Worm (Caenorhabditis elegans) whole organism, early embryonic: ENCODE results near the gene T15B7.8.

Experiments used
- B0310.2 ChIP-seq: sonication (generic microtip); optimal IDR thresholded peaks from 2 replicates; lab custom pipeline; 2016; ENCODE audit warnings: mild to moderate bottlenecking, missing genetic modification characterization, missing compliant biosample characterization
- ama-1 ChIP-seq: fragments of 150-350 bp; optimal IDR thresholded peaks from 2 replicates; lab custom pipeline; 2014
- ceh-13 ChIP-seq: fragments of 200-800 bp; sonication (Bioruptor generic); optimal IDR thresholded peaks from 2 replicates; lab custom pipeline; 2018; ENCODE audit warnings: mild to moderate bottlenecking, missing genetic modification characterization, missing compliant biosample characterization
- ets-7 ChIP-seq: sonication (generic microtip); optimal IDR thresholded peaks from 2 replicates; lab custom pipeline; 2016; ENCODE audit warnings: missing genotype, missing genetic modification characterization, missing compliant biosample characterization
- flt-1 ChIP-seq: fragments of 200-800 bp; sonication (Bioruptor generic); IDR thresholded peaks from 2 replicates; pipeline ENCODE4 v1.3.6; 2022; ENCODE audit warnings: missing genetic modification characterization, missing compliant biosample characterization
- hmg-4 ChIP-seq: fragments of 200-800 bp; sonication (Bioruptor generic); optimal IDR thresholded peaks from 2 replicates; lab custom pipeline; 2018; ENCODE audit warnings: mild to moderate bottlenecking, missing genetic modification characterization, missing compliant biosample characterization
- hnd-1 ChIP-seq: sonication (generic microtip); optimal IDR thresholded peaks from 2 replicates; lab custom pipeline; 2016; ENCODE audit warnings: missing genetic modification characterization, missing compliant biosample characterization
- pes-1 ChIP-seq: fragments of 200-800 bp; sonication (Bioruptor generic); IDR thresholded peaks from 2 replicates; pipeline ENCODE4 v1.3.6; 2022; ENCODE audit warnings: missing genetic modification reagents, missing genetic modification characterization, missing compliant biosample characterization
- tbx-11 ChIP-seq: fragments of 200-800 bp; sonication (Bioruptor generic); IDR thresholded peaks from 2 replicates; pipeline ENCODE4 v1.3.6; 2022; ENCODE audit warnings: missing genetic modification characterization, missing compliant biosample characterization
- tra-4 ChIP-seq: sonication (generic microtip); optimal IDR thresholded peaks from 2 replicates; lab custom pipeline; 2017; ENCODE audit warnings: missing genetic modification characterization, missing compliant biosample characterization

DNA sequence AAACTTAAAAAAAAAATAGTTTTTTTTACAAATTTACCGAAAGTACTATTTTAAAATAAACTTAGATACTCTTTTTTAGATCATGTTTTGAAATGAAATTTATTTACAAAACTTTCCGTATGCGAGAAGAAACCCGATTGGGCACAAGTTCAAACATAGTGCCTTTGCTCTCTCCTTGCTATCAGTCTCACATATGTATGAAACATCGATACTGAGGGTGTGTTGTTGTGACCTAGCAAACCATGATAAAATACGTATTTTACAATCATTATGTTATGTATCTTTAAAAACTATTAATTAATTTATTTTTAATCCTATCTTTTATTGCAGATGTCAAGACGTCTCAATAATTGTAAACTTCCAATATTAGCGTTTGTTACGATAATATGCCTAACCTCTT is 11.5 kb upstream of the T15B7.8 start:
- TF ChIP-seq hmg-4 (GFP tag; lab: Kevin White, UChicago) (no peak), flt-1 (no peak), ets-7 (no peak), ceh-13 (GFP tag; lab: Kevin White, UChicago) (no peak), hnd-1 (no peak), ama-1 (lab: Kevin White, UChicago) (no peak), tra-4 (tag; lab: Kevin White, UChicago) (no peak), tbx-11 (GFP tag; lab: Robert Waterston, UW) (no peak), pes-1 (GFP tag; lab: Robert Waterston, UW) (no peak), B0310.2 (tag; lab: Kevin White, UChicago) (no peak)
